Worm (Caenorhabditis elegans) whole organism, young adult: Measurements from ENCODE around the gene C10B5.1.

Experiments used
- B0261.1 ChIP-seq: sonication (generic microtip); optimal IDR thresholded peaks from 2 replicates; lab custom pipeline; 2016; ENCODE audit warnings: mild to moderate bottlenecking, missing genetic modification characterization, moderate library complexity, missing compliant biosample characterization
- B0336.3 ChIP-seq: fragments of 200-800 bp; sonication (Bioruptor generic); IDR thresholded peaks from 2 replicates; pipeline ENCODE4 v1.3.6; 2022; ENCODE audit warnings: missing genetic modification characterization, missing compliant biosample characterization
- F22D6.2 ChIP-seq: sonication (generic microtip); optimal IDR thresholded peaks from 2 replicates; lab custom pipeline; 2016; ENCODE audit warnings: mild to moderate bottlenecking, missing genetic modification characterization, missing compliant biosample characterization
- F23B12.7 ChIP-seq: sonication (generic microtip); optimal IDR thresholded peaks from 2 replicates; lab custom pipeline; 2017; ENCODE audit warnings: missing genetic modification characterization, mild to moderate bottlenecking, missing compliant biosample characterization, antibody characterized with exemption, moderate library complexity; ENCODE audit not compliant: insufficient read depth
- F49E8.2 ChIP-seq: sonication (generic microtip); optimal IDR thresholded peaks from 3 replicates; lab custom pipeline; 2017; ENCODE audit warnings: missing genetic modification characterization, mild to moderate bottlenecking, missing compliant biosample characterization, antibody characterized with exemption, moderate library complexity; ENCODE audit not compliant: insufficient read depth
- F52B5.7 ChIP-seq: sonication (generic microtip); optimal IDR thresholded peaks from 2 replicates; lab custom pipeline; 2016; ENCODE audit warnings: mild to moderate bottlenecking, missing genetic modification characterization, missing compliant biosample characterization
- K11D2.4 ChIP-seq: fragments of 200-800 bp; sonication (Bioruptor generic); IDR thresholded peaks from 2 replicates; pipeline ENCODE4 v1.3.6; 2022; ENCODE audit warnings: missing genetic modification reagents, missing genetic modification characterization, missing compliant biosample characterization
- Y53G8AR.9 ChIP-seq: fragments of 200-800 bp; sonication (Bioruptor generic); conservative IDR thresholded peaks from 2 replicates; pipeline ENCODE4 v1.3.6; 2022; ENCODE audit warnings: missing genetic modification reagents, missing genetic modification characterization, missing compliant biosample characterization
- Y95B8A.8 ChIP-seq: fragments of 200-800 bp; sonication (Bioruptor generic); IDR thresholded peaks from 2 replicates; pipeline ENCODE4 v1.3.6; 2022; ENCODE audit warnings: missing genetic modification reagents, missing genetic modification characterization, missing compliant biosample characterization
- attf-6 ChIP-seq: fragments of 200-800 bp; sonication (Bioruptor generic); IDR thresholded peaks from 2 replicates; pipeline ENCODE4 v1.3.6; 2022; ENCODE audit warnings: missing genetic modification reagents, missing genetic modification characterization, missing compliant biosample characterization
- cebp-1 ChIP-seq, 2 experiments: fragments of 200-800 bp in 1 of 2; sonication (Bioruptor generic) in 1 of 2; sonication (generic microtip) in 1 of 2; IDR thresholded peaks in 1 of 2; optimal IDR thresholded peaks in 1 of 2; 2 replicates each; pipeline versions ENCODE4 v1.3.6 to Lab custom; 2017 to 2022; ENCODE audit warnings: missing compliant biosample characterization in 2 of 2, missing genetic modification characterization in 2 of 2, mild to moderate bottlenecking in 1 of 2, missing genetic modification reagents in 1 of 2, moderate library complexity in 1 of 2
- ceh-27 ChIP-seq: fragments of 200-800 bp; sonication (Bioruptor generic); optimal IDR thresholded peaks from 2 replicates; lab custom pipeline; 2018; ENCODE audit warnings: mild to moderate bottlenecking, missing genetic modification characterization, moderate library complexity, missing compliant biosample characterization
- ceh-58 ChIP-seq: fragments of 200-800 bp; sonication (Bioruptor generic); IDR thresholded peaks from 2 replicates; pipeline ENCODE4 v1.3.6; 2022; ENCODE audit warnings: missing genetic modification characterization, missing compliant biosample characterization
- ceh-79 ChIP-seq: sonication (generic microtip); optimal IDR thresholded peaks from 2 replicates; lab custom pipeline; 2017; ENCODE audit warnings: mild to moderate bottlenecking, missing genetic modification characterization, missing compliant biosample characterization
- ceh-91 ChIP-seq: fragments of 200-800 bp; sonication (Bioruptor generic); IDR thresholded peaks from 2 replicates; pipeline ENCODE4 v1.3.6; 2022; ENCODE audit warnings: missing genetic modification reagents, missing genetic modification characterization, missing compliant biosample characterization
- chd-7 ChIP-seq: sonication (generic microtip); optimal IDR thresholded peaks from 2 replicates; lab custom pipeline; 2016; ENCODE audit warnings: mild to moderate bottlenecking, missing genetic modification characterization, moderate library complexity, missing compliant biosample characterization
- dox-1 ChIP-seq: fragments of 200-800 bp; sonication (Bioruptor generic); IDR thresholded peaks from 2 replicates; pipeline ENCODE4 v1.3.6; 2022; ENCODE audit warnings: missing genetic modification reagents, missing genetic modification characterization, missing compliant biosample characterization
- dpl-1 ChIP-seq: fragments of 150-350 bp; optimal IDR thresholded peaks from 2 replicates; lab custom pipeline; 2014; ENCODE audit warnings: missing biosample characterization, missing genetic modification reagents, missing genetic modification characterization
- ets-4 ChIP-seq: fragments of 200-800 bp; sonication (Bioruptor generic); optimal IDR thresholded peaks from 2 replicates; lab custom pipeline; 2018; ENCODE audit warnings: mild to moderate bottlenecking, missing genetic modification characterization, missing compliant biosample characterization
- hlh-12 ChIP-seq: sonication (generic microtip); optimal IDR thresholded peaks from 2 replicates; lab custom pipeline; 2016; ENCODE audit warnings: missing genetic modification characterization, missing compliant biosample characterization
- hmg-1.2 ChIP-seq: fragments of 200-800 bp; sonication (Bioruptor generic); IDR thresholded peaks from 2 replicates; pipeline ENCODE4 v1.3.6; 2022; ENCODE audit warnings: missing genetic modification reagents, missing genetic modification characterization, missing compliant biosample characterization
- hsf-1 ChIP-seq: fragments of 200-800 bp; sonication (Bioruptor generic); IDR thresholded peaks from 2 replicates; pipeline ENCODE4 v1.3.6; 2022; ENCODE audit warnings: missing genetic modification reagents, missing genetic modification characterization, missing compliant biosample characterization
- lag-1 ChIP-seq: fragments of 200-800 bp; sonication (Bioruptor generic); IDR thresholded peaks from 2 replicates; pipeline ENCODE4 v1.3.6; 2022; ENCODE audit warnings: missing genetic modification reagents, missing genetic modification characterization, missing compliant biosample characterization
- lin-40 ChIP-seq: sonication (generic microtip); optimal IDR thresholded peaks from 2 replicates; lab custom pipeline; 2016; ENCODE audit warnings: missing genetic modification characterization, mild to moderate bottlenecking, missing compliant biosample characterization, missing genotype, missing genetic modification reagents
- lsy-27 ChIP-seq: sonication (generic microtip); optimal IDR thresholded peaks from 2 replicates; lab custom pipeline; 2017; ENCODE audit warnings: missing genetic modification characterization, mild to moderate bottlenecking, missing compliant biosample characterization, antibody characterized with exemption, missing genotype, borderline replicate concordance; ENCODE audit not compliant: insufficient read depth
- madf-6 ChIP-seq: fragments of 200-800 bp; sonication (Bioruptor generic); IDR thresholded peaks from 2 replicates; pipeline ENCODE4 v1.3.6; 2022; ENCODE audit warnings: missing genetic modification reagents, missing genetic modification characterization, missing compliant biosample characterization
- nfya-1 ChIP-seq: sonication (generic microtip); optimal IDR thresholded peaks from 2 replicates; lab custom pipeline; 2017; ENCODE audit warnings: antibody characterized with exemption, missing compliant biosample characterization, missing genetic modification characterization, borderline replicate concordance; ENCODE audit not compliant: insufficient read depth
- nhr-179 ChIP-seq: sonication (generic microtip); optimal IDR thresholded peaks from 2 replicates; lab custom pipeline; 2016; ENCODE audit warnings: mild to moderate bottlenecking, missing genetic modification characterization, missing compliant biosample characterization
- nhr-80 ChIP-seq: sonication (generic microtip); optimal IDR thresholded peaks from 2 replicates; lab custom pipeline; 2016; ENCODE audit warnings: missing genetic modification characterization, missing compliant biosample characterization
- repo-1 ChIP-seq: sonication (generic microtip); optimal IDR thresholded peaks from 2 replicates; lab custom pipeline; 2017; ENCODE audit warnings: mild to moderate bottlenecking, missing genetic modification characterization, missing compliant biosample characterization
- sdz-38 ChIP-seq: sonication (generic microtip); optimal IDR thresholded peaks from 2 replicates; lab custom pipeline; 2016; ENCODE audit warnings: missing genotype, missing genetic modification characterization, missing compliant biosample characterization
- snpc-4 ChIP-seq, 5 experiments: fragments of 150-350 bp in 1 of 5; sonication (generic microtip) in 4 of 5; optimal IDR thresholded peaks; 2 replicates each; lab custom pipeline; 2014 to 2018; ENCODE audit warnings: missing genetic modification characterization in 5 of 5, missing biosample characterization in 3 of 5, antibody characterized with exemption in 2 of 5, mild to moderate bottlenecking in 2 of 5, missing compliant biosample characterization in 2 of 5, missing genotype in 2 of 5, moderate library complexity in 2 of 5, missing genetic modification reagents in 1 of 5
- somi-1 ChIP-seq: fragments of 200-800 bp; sonication (Bioruptor generic); optimal IDR thresholded peaks from 2 replicates; lab custom pipeline; 2018; ENCODE audit warnings: mild to moderate bottlenecking, missing genetic modification characterization, missing compliant biosample characterization
- sptf-2 ChIP-seq: fragments of 200-800 bp; sonication (Bioruptor generic); optimal IDR thresholded peaks from 2 replicates; lab custom pipeline; 2018; ENCODE audit warnings: mild to moderate bottlenecking, missing genetic modification characterization, missing compliant biosample characterization
- tbx-9 ChIP-seq: sonication (generic microtip); optimal IDR thresholded peaks from 2 replicates; lab custom pipeline; 2016; ENCODE audit warnings: borderline replicate concordance, missing genetic modification characterization, inconsistent platforms, missing compliant biosample characterization
- zfh-2 ChIP-seq: fragments of 200-800 bp; sonication (Bioruptor generic); conservative IDR thresholded peaks from 2 replicates; pipeline ENCODE4 v1.3.6; 2022; ENCODE audit warnings: missing genetic modification reagents, missing genetic modification characterization, missing compliant biosample characterization
- ztf-22 ChIP-seq: fragments of 200-800 bp; sonication (Bioruptor generic); optimal IDR thresholded peaks from 2 replicates; lab custom pipeline; 2018; ENCODE audit warnings: mild to moderate bottlenecking, missing genetic modification characterization, moderate library complexity, missing compliant biosample characterization
- ztf-6 ChIP-seq: fragments of 200-800 bp; sonication (Bioruptor generic); IDR thresholded peaks from 2 replicates; pipeline ENCODE4 v1.3.6; 2022; ENCODE audit warnings: missing genetic modification reagents, missing genetic modification characterization, missing compliant biosample characterization

Gene C10B5.1

ce11 chrV:8606099-8606696 lies 25.1 kb downstream of the C10B5.1 start, which contains the start of gene vps-60 (continued):
- TF ChIP-seq lag-1: no peak
- TF ChIP-seq attf-6 (GFP tag; lab: Robert Waterston, UW): no peak
- peak; percentile 85 for TF ChIP-seq B0336.3 (GFP tag; lab: Robert Waterston, UW)
- no peak for TF ChIP-seq sdz-38 (tag; lab: Kevin White, UChicago)
- no peak for TF ChIP-seq hlh-12 (tag; lab: Kevin White, UChicago)
- TF ChIP-seq F23B12.7 (tag; lab: Kevin White, UChicago): peak; percentile 51
- TF ChIP-seq repo-1 (tag; lab: Kevin White, UChicago): peak; percentile 20
- TF ChIP-seq tbx-9 (tag; lab: Kevin White, UChicago): no peak
- TF ChIP-seq nhr-179 (tag; lab: Kevin White, UChicago): no peak
- TF ChIP-seq dpl-1 (GFP tag; lab: Kevin White, UChicago): peak; percentile 70
- no peak for TF ChIP-seq sptf-2
- peak; percentile 21 for TF ChIP-seq F22D6.2 (tag; lab: Kevin White, UChicago)
- peak; percentile 74 for TF ChIP-seq somi-1 (GFP tag; lab: Kevin White, UChicago)
- TF ChIP-seq dox-1: peak; percentile 89

DNA sequence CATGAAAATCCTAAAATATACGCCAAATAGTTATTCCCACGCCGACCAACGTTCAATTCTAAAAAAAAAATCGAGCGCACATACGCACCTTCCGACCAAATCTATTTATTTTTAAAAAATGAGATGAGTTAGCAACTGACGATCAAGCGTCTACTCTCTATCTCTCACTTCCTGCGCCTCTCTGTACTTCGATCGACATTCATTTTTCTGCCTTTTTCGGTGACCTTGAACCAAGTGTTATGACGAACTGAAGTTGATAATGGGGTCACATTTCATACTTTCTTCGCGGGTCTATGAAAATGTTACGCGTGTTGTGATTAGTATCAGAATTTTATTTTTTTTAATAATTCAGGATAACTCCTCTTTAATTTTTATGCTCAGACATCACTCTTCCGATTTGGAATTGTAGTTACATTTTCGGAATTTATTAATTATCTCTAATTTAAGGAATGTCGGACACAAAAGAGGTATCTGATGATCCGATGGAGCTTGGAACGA lies 26.3 kb downstream of the C10B5.1 start, which contains the start of gene smk-1:
Gene smk-1, plus strand, starts transcription at position 448 of the 498 bp plus-strand sequence.
- peak; percentile 46 for TF ChIP-seq nhr-80 (tag; lab: Kevin White, UChicago)
- TF ChIP-seq somi-1 (GFP tag; lab: Kevin White, UChicago): no peak
- no peak for TF ChIP-seq K11D2.4 (GFP tag; lab: Robert Waterston, UW)
- TF ChIP-seq ets-4 (GFP tag; lab: Kevin White, UChicago): no peak
- no peak for TF ChIP-seq B0336.3 (GFP tag; lab: Robert Waterston, UW)
- TF ChIP-seq madf-6 (GFP tag; lab: Robert Waterston, UW): peak; percentile 16; the same call in 1 of the 2 replicates
- no peak for TF ChIP-seq Y53G8AR.9 (GFP tag; lab: Robert Waterston, UW)
- no peak for TF ChIP-seq ceh-27
- TF ChIP-seq lin-40: peak; percentile 8
- no peak for TF ChIP-seq repo-1 (tag; lab: Kevin White, UChicago)
- no peak for TF ChIP-seq Y95B8A.8 (GFP tag; lab: Robert Waterston, UW)
- peak; percentile 31; the same call in 1 of the 2 replicates for TF ChIP-seq hmg-1.2 (GFP tag; lab: Robert Waterston, UW)
- no peak for TF ChIP-seq lsy-27 (tag; lab: Kevin White, UChicago)

DNA sequence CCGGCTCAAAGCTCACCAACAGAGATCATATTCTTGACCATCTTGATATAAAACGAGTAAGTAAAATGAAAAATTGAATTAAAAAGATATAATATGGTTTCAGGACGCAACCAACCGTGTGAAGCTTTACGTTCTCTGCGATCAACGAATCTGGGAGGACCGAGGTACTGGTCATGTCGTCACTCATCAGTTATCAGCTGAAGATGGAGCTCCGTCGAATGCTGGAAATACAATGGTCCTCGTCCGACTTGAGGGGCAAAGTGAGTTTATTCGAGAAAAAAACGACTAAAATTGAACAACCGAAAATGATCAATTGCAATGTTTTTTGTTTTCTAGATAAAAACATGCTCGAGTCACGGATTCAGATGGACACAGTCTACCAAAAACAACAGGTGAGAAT lies 27.4 kb downstream of the C10B5.1 start:
- TF ChIP-seq ceh-91 (GFP tag; lab: Robert Waterston, UW) (no peak), cebp-1 (GFP tag; IDR thresholded peaks at IDR 0.05; lab: Robert Waterston, UW) (no peak), cebp-1 (tag; optimal IDR thresholded peaks at IDR 0.05; lab: Kevin White, UChicago) (no peak), lag-1 (no peak), nfya-1 (tag; lab: Kevin White, UChicago) (no peak)

DNA sequence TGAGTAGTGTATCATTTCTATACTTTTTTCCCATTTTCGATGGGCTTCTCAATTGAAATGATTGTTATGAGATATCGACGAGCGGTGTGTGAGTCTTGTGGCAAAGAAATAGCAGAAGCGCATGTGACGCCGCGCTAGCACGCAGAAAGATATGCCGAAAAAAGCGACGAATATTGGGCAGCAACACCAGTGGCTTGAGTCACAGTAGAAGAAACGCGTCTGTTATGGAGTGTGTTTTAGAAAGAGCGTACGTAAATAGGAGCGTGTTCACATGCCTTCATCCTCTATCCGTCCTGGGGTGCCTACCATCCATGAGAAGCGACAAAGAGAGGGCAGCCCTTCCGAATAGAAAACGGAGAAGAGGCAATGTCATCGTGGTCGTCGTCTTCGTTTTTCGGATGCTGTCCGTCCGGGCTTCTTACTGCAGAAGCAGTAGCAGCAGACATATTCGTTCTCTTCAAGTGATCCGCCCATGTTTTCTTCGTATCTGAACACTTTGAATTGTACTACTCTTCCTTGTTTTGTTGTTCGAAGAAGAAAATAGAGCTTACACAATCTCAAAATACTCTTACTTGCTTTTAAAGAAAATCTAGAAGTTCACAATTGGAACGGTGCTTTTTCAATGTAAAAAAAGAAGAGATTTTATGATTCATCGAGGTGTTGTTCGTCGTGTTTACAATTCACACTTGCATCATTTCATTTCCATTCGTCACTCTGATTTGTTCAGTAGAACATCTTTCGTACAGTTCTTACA lies 28.9 kb downstream of the C10B5.1 start:
- TF ChIP-seq F52B5.7 (peak; percentile 22), ztf-6 (GFP tag; lab: Robert Waterston, UW) (no peak), hmg-1.2 (GFP tag; lab: Robert Waterston, UW) (0 out of 2 replicates have a peak, but pooled peaks have one; percentile 5), B0261.1 (no peak), hsf-1 (no peak), chd-7 (tag; lab: Kevin White, UChicago) (peak; percentile 38), zfh-2 (GFP tag; lab: Robert Waterston, UW) (peak; percentile 54; the same call in 1 of the 2 replicates), cebp-1 (GFP tag; IDR thresholded peaks at IDR 0.05; lab: Robert Waterston, UW) (no peak), cebp-1 (tag; optimal IDR thresholded peaks at IDR 0.05; lab: Kevin White, UChicago) (peak; percentile 36), ztf-22 (no peak), ceh-79 (tag; lab: Kevin White, UChicago) (no peak), snpc-4 (GFP tag; optimal IDR thresholded peaks at IDR 0.05; lab: Kevin White, UChicago) (no peak), snpc-4 (tag; optimal IDR thresholded peaks at IDR 0.05; lab: Kevin White, UChicago) (no peak), ceh-58 (no peak), Y95B8A.8 (GFP tag; lab: Robert Waterston, UW) (no peak), dpl-1 (GFP tag; lab: Kevin White, UChicago) (no peak), F49E8.2 (tag; lab: Kevin White, UChicago) (no peak)
